Worm (Caenorhabditis elegans) whole organism, mixed stage, embryonic: ENCODE results near the gene T07A9.14.

ENCODE experiments used
- bed-3 ChIP-seq: fragments of 200-800 bp; sonication (Bioruptor generic); optimal IDR thresholded peaks from 3 replicates; lab custom pipeline; 2018; ENCODE audit warnings: mild to moderate bottlenecking, missing genetic modification characterization, moderate library complexity, missing compliant biosample characterization
- blmp-1 ChIP-seq: fragments of 150-350 bp; optimal IDR thresholded peaks from 2 replicates; lab custom pipeline; 2014; ENCODE audit warnings: missing biosample characterization, missing genetic modification characterization
- ceh-39 ChIP-seq: fragments of 150-350 bp; optimal IDR thresholded peaks from 2 replicates; lab custom pipeline; 2014; ENCODE audit warnings: missing biosample characterization, missing genetic modification characterization
- ceh-43 ChIP-seq: fragments of 200-800 bp; sonication (Bioruptor generic); optimal IDR thresholded peaks from 2 replicates; lab custom pipeline; 2018; ENCODE audit warnings: mild to moderate bottlenecking, missing genetic modification characterization, moderate library complexity, missing compliant biosample characterization
- ceh-83 ChIP-seq: fragments of 200-800 bp; sonication (Bioruptor generic); optimal IDR thresholded peaks from 2 replicates; lab custom pipeline; 2018; ENCODE audit warnings: mild to moderate bottlenecking, missing genetic modification characterization, missing compliant biosample characterization
- ces-1 ChIP-seq: fragments of 150-350 bp; optimal IDR thresholded peaks from 2 replicates; lab custom pipeline; 2014; ENCODE audit warnings: missing biosample characterization, missing genetic modification reagents, missing genetic modification characterization
- cnd-1 ChIP-seq: fragments of 200-800 bp; sonication (Bioruptor generic); optimal IDR thresholded peaks from 2 replicates; lab custom pipeline; 2018; ENCODE audit warnings: mild to moderate bottlenecking, missing genetic modification characterization, missing compliant biosample characterization
- drap-1 ChIP-seq: fragments of 200-800 bp; sonication (Bioruptor generic); optimal IDR thresholded peaks from 3 replicates; lab custom pipeline; 2018; ENCODE audit warnings: mild to moderate bottlenecking, missing genetic modification characterization, missing compliant biosample characterization
- elt-1 ChIP-seq: sonication (generic microtip); optimal IDR thresholded peaks from 2 replicates; lab custom pipeline; 2017; ENCODE audit warnings: missing genetic modification characterization, mild to moderate bottlenecking, missing compliant biosample characterization, antibody characterized with exemption, moderate library complexity, borderline replicate concordance; ENCODE audit not compliant: insufficient read depth
- elt-3 ChIP-seq: fragments of 150-350 bp; optimal IDR thresholded peaks from 2 replicates; lab custom pipeline; 2014; ENCODE audit warnings: missing biosample characterization, missing genetic modification characterization
- flh-1 ChIP-seq: fragments of 200-800 bp; sonication (Bioruptor generic); optimal IDR thresholded peaks from 2 replicates; lab custom pipeline; 2018; ENCODE audit warnings: mild to moderate bottlenecking, missing genetic modification characterization, moderate library complexity, missing compliant biosample characterization
- ham-2 ChIP-seq: fragments of 200-800 bp; sonication (Bioruptor generic); optimal IDR thresholded peaks from 2 replicates; lab custom pipeline; 2018; ENCODE audit warnings: mild to moderate bottlenecking, missing genetic modification characterization, missing compliant biosample characterization
- hlh-1 ChIP-seq: fragments of 150-350 bp; optimal IDR thresholded peaks from 2 replicates; lab custom pipeline; 2014; ENCODE audit warnings: missing biosample characterization, missing genetic modification reagents, missing genetic modification characterization
- lin-13 ChIP-seq: fragments of 150-350 bp; optimal IDR thresholded peaks from 2 replicates; lab custom pipeline; 2014; ENCODE audit warnings: missing biosample characterization, missing genetic modification characterization
- lin-32 ChIP-seq: fragments of 200-800 bp; sonication (Bioruptor generic); optimal IDR thresholded peaks from 2 replicates; lab custom pipeline; 2018; ENCODE audit warnings: mild to moderate bottlenecking, missing genetic modification characterization, missing compliant biosample characterization
- mab-5 ChIP-seq: fragments of 150-350 bp; optimal IDR thresholded peaks from 2 replicates; lab custom pipeline; 2014; ENCODE audit warnings: missing biosample characterization, missing genetic modification characterization
- mep-1 ChIP-seq: fragments of 150-350 bp; optimal IDR thresholded peaks from 2 replicates; lab custom pipeline; 2017; ENCODE audit warnings: missing biosample characterization, missing genetic modification reagents, missing genetic modification characterization, inconsistent platforms
- nhr-12 ChIP-seq: fragments of 150-350 bp; optimal IDR thresholded peaks from 2 replicates; lab custom pipeline; 2014; ENCODE audit warnings: missing biosample characterization, missing genetic modification characterization
- nhr-2 ChIP-seq: fragments of 150-350 bp; optimal IDR thresholded peaks from 2 replicates; lab custom pipeline; 2014; ENCODE audit warnings: missing biosample characterization, missing genetic modification characterization
- nhr-237 ChIP-seq: fragments of 150-350 bp; optimal IDR thresholded peaks from 2 replicates; lab custom pipeline; 2014; ENCODE audit warnings: missing biosample characterization, missing genetic modification characterization
- nhr-28 ChIP-seq: fragments of 150-350 bp; optimal IDR thresholded peaks from 2 replicates; lab custom pipeline; 2014; ENCODE audit warnings: missing biosample characterization, missing genetic modification characterization
- sem-2 ChIP-seq: fragments of 200-800 bp; sonication (Bioruptor generic); optimal IDR thresholded peaks from 2 replicates; lab custom pipeline; 2018; ENCODE audit warnings: mild to moderate bottlenecking, missing genetic modification characterization, missing compliant biosample characterization
- snpc-4 ChIP-seq: fragments of 150-350 bp; optimal IDR thresholded peaks from 2 replicates; lab custom pipeline; 2014; ENCODE audit warnings: missing biosample characterization, missing genetic modification characterization
- tbx-8 ChIP-seq: fragments of 200-800 bp; sonication (Bioruptor generic); optimal IDR thresholded peaks from 2 replicates; lab custom pipeline; 2018; ENCODE audit warnings: mild to moderate bottlenecking, missing genetic modification characterization, moderate library complexity, missing compliant biosample characterization
- unc-120 ChIP-seq: sonication (generic microtip); optimal IDR thresholded peaks from 2 replicates; lab custom pipeline; 2017; ENCODE audit warnings: missing genetic modification characterization, missing compliant biosample characterization; ENCODE audit not compliant: poor library complexity, severe bottlenecking
- unc-39 ChIP-seq: fragments of 150-350 bp; optimal IDR thresholded peaks from 2 replicates; lab custom pipeline; 2014; ENCODE audit warnings: missing biosample characterization, missing genetic modification characterization
- unc-62 ChIP-seq: fragments of 150-350 bp; optimal IDR thresholded peaks from 2 replicates; lab custom pipeline; 2014; ENCODE audit warnings: missing biosample characterization, missing genetic modification reagents, missing genetic modification characterization
- zip-8 ChIP-seq: fragments of 150-350 bp; optimal IDR thresholded peaks from 2 replicates; lab custom pipeline; 2014; ENCODE audit warnings: missing biosample characterization, missing genetic modification characterization

Gene T07A9.14

DNA sequence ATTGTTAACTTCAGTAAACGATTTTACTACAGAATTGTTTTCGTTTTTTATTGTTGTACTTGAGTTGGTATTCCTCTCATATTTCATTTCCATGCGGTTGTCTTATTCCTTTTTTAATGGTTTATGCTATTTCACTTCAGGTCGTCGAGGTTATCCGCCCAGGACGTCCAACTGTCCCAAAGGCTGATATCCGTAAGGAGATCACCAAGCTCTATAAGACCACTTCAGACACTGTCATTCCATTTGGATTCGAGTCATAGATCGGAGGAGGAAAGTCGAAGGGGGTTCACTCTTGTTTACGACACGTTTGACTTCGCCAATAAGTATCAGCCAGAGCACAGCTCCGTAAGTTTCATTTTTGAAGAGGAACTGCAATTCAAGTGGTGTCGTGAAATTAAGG is at the start of gene T07A9.14:
T07A9.14 (plus strand) TSS at position 124 of the 400 bp plus-strand sequence.
- TF ChIP-seq elt-1 (tag; lab: Kevin White, UChicago), result no peak
- no peak for TF ChIP-seq unc-39 (tag; lab: Kevin White, UChicago)
- no peak for TF ChIP-seq sem-2

DNA sequence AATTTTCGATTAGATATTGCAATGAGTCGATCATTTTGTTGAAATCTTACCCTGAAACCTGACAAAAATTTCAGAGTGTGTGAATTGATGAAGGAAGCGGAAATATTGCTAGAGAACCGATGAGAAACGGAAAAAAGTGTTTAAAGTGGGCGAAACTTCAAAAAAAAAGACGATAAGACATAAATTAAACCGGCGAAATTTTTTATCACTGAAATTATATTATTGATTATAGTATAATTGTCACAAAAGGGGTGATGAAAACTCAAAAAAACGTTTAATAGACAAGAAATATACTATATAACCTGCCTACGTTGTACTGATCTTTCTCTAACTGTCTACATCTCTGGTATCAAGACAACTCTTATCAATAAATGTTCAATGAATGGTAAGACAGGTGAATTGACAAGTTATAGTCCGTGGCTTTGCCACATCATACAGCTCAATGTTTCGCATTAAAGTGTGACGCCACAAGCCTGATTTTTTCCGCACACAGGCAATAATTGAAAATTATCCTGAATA is 49.3 kb upstream of the T07A9.14 start, which contains the start of gene pxmp-4:
pxmp-4 (minus strand) TSS at position 51 of the 519 bp plus-strand sequence.
- no peak for TF ChIP-seq bed-3 (GFP tag; lab: Kevin White, UChicago)
- TF ChIP-seq ceh-43, result no peak
- TF ChIP-seq mep-1 (tag; lab: Kevin White, UChicago), result no peak
- TF ChIP-seq tbx-8 (GFP tag; lab: Kevin White, UChicago), result no peak
- no peak for TF ChIP-seq nhr-12
- TF ChIP-seq cnd-1 (tag; lab: Kevin White, UChicago), result no peak
- no peak for TF ChIP-seq zip-8 (tag; lab: Kevin White, UChicago)
- TF ChIP-seq ceh-39 (tag; lab: Kevin White, UChicago), result no peak
- TF ChIP-seq nhr-2, result no peak
- no peak for TF ChIP-seq lin-32
- TF ChIP-seq snpc-4 (tag; lab: Kevin White, UChicago), result no peak
- no peak for TF ChIP-seq unc-62 (GFP tag; lab: Kevin White, UChicago)
- no peak for TF ChIP-seq nhr-237 (tag; lab: Kevin White, UChicago)
- TF ChIP-seq elt-1 (tag; lab: Kevin White, UChicago), result no peak
- TF ChIP-seq unc-39 (tag; lab: Kevin White, UChicago), result no peak
- no peak for TF ChIP-seq mab-5 (tag; lab: Kevin White, UChicago)

DNA sequence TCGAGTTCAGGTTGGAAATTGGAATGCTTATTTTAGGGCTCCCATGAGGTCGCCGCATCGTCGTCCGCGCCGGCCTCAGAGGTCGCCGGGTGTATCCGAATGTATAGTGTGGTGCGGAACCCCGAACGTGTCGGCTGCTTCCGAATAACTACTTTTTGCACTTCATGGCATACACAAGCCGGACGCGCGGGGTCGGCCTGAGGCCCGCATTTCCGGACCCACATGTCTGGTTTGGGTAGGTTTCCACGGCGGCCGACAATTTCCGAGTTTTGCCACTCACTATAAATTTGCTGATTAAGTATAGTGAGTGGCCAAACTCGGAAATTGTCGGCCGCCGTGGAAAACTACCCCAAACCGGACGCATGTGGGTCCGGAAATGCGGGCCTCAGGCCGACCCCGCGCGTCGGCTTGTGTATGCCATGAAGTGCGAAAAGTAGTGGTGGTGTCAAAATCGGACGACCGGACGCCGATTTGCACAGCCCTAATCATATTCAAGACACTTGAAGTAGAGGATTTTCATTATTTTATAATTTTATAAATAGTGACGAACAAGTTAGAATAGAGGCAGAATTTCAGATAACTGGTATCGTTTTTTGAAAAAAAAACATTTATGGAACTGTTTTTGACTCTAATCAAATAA is 48.2 kb upstream of the T07A9.14 start:
- TF ChIP-seq elt-3 (tag; lab: Kevin White, UChicago) (no peak), drap-1 (GFP tag; lab: Kevin White, UChicago) (no peak), nhr-12 (no peak), mep-1 (tag; lab: Kevin White, UChicago) (no peak), unc-120 (tag; lab: Kevin White, UChicago) (no peak), elt-1 (tag; lab: Kevin White, UChicago) (no peak), hlh-1 (tag; lab: Kevin White, UChicago) (no peak), flh-1 (GFP tag; lab: Kevin White, UChicago) (no peak), cnd-1 (tag; lab: Kevin White, UChicago) (no peak), snpc-4 (tag; lab: Kevin White, UChicago) (no peak), ceh-83 (GFP tag; lab: Kevin White, UChicago) (no peak)

ce11 chrIV:339508-339907 is 47.0 kb upstream of the T07A9.14 start, which contains the start of gene cdh-8:
Gene cdh-8 (plus strand): TSS chrIV:339808.
- TF ChIP-seq ces-1 (GFP tag; lab: Kevin White, UChicago), result peak; percentile 47
- TF ChIP-seq nhr-28, result no peak

DNA sequence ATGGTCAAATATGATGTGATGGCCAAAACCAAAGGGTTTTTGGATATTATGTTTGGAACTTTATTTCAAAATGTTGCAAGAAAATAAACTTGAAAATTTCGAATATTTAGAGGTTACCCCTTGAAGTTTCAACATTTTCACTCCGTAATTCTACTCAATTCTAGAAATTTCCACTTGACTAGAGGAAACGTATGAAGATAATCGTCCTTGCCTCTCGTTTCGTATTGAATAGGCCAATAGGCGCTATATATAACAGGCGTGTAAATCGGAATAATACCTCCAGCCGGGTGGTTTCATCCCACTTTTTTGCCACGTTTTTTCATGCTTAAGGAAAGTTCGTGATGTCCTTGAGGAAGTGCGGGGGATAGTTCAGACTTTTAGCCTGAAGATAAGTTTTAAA is 43.2 kb upstream of the T07A9.14 start:
- no peak for TF ChIP-seq lin-13 (tag; lab: Kevin White, UChicago)
- TF ChIP-seq sem-2, result no peak

- TF ChIP-seq unc-39 (tag; lab: Kevin White, UChicago) (no peak), blmp-1 (tag; lab: Kevin White, UChicago) (no peak), unc-62 (GFP tag; lab: Kevin White, UChicago) (no peak), elt-1 (tag; lab: Kevin White, UChicago) (no peak), ces-1 (GFP tag; lab: Kevin White, UChicago) (no peak), snpc-4 (tag; lab: Kevin White, UChicago) (no peak), ceh-43 (no peak), mab-5 (tag; lab: Kevin White, UChicago) (no peak), ham-2 (GFP tag; lab: Kevin White, UChicago) (no peak), lin-13 (tag; lab: Kevin White, UChicago) (no peak), unc-120 (tag; lab: Kevin White, UChicago) (no peak)
Observed at ce11 chrIV:364983-365382, 21.5 kb upstream of the T07A9.14 start.
